Worm (Caenorhabditis elegans): ENCODE results near the gene Y39A3CL.4.

The Y39A3CL.4 gene

DNA sequence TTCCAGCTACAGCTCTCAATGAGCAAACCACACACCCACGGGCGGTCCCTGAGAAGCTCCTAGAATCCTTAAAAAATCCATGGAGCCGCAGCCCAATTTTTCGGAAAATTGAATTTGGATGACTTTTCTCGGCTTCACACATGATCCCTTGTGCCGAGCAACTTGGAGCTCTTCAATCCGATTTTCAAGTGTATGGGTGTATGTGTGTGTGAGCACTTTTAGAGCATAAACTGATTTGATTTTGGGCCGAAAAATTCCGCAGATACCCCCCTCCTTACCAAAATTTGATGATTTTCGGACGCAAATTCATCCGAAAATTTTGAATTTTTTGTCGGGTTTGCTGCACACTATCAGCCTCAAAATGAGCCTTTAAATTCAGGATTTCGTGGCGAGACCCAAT, 46.0 kb downstream of the Y39A3CL.4 start:
- no peak for TF ChIP-seq tab-1 (GFP tag; IDR thresholded peaks at IDR 0.05)
- TF ChIP-seq klf-2 (GFP tag; conservative IDR thresholded peaks at IDR 0.05), result no peak
- no peak for TF ChIP-seq flt-1 (GFP tag; IDR thresholded peaks at IDR 0.05)
- no peak for TF ChIP-seq ref-1 (GFP tag; conservative IDR thresholded peaks at IDR 0.05)
- no peak for TF ChIP-seq ztf-23 (GFP tag; IDR thresholded peaks at IDR 0.05)
- TF ChIP-seq T22C8.4 (GFP tag; IDR thresholded peaks at IDR 0.05), result no peak
- TF ChIP-seq med-1 (GFP tag; optimal IDR thresholded peaks at IDR 0.05; ENCODE audit: insufficient read depth), result no peak
- TF ChIP-seq ztf-29 (GFP tag; IDR thresholded peaks at IDR 0.05), result no peak

Measured in whole organism, midembryonic.